Fruit fly (Drosophila melanogaster) whole organism, embryonic: ENCODE measurements around the gene Prx5.

Experiments used
- Atf-2 ChIP-seq: fragments of 200-800 bp; sonication (Bioruptor generic); optimal IDR thresholded peaks from 2 replicates; lab custom pipeline; 2016; ENCODE audit warnings: missing biosample characterization, missing genetic modification characterization
- Bdp1 ChIP-seq: fragments of 200-800 bp; sonication (Bioruptor generic); optimal IDR thresholded peaks from 3 replicates; lab custom pipeline; 2016; ENCODE audit warnings: missing biosample characterization, missing genetic modification characterization
- CG11398 ChIP-seq: fragments of 200-800 bp; sonication (Bioruptor generic); optimal IDR thresholded peaks from 2 replicates; lab custom pipeline; 2016; ENCODE audit warnings: missing biosample characterization, missing genetic modification characterization
- CG12659 ChIP-seq: fragments of 200-800 bp; sonication (Bioruptor generic); optimal IDR thresholded peaks from 3 replicates; lab custom pipeline; 2017; ENCODE audit warnings: mild to moderate bottlenecking, missing biosample characterization, missing genetic modification reagents, missing genetic modification characterization
- CG13424 ChIP-seq: fragments of 200-800 bp; sonication (Bioruptor generic); optimal IDR thresholded peaks from 2 replicates; lab custom pipeline; 2019; ENCODE audit warnings: missing biosample characterization, mild to moderate bottlenecking, missing genetic modification characterization, moderate library complexity
- CG14710 ChIP-seq: fragments of 200-800 bp; sonication (Bioruptor generic); optimal IDR thresholded peaks from 3 replicates; lab custom pipeline; 2019; ENCODE audit warnings: missing biosample characterization, mild to moderate bottlenecking, missing genetic modification characterization, moderate library complexity
- CG15514 ChIP-seq: fragments of 200-800 bp; sonication (Bioruptor generic); optimal IDR thresholded peaks from 3 replicates; lab custom pipeline; 2017; ENCODE audit warnings: missing biosample characterization, missing genetic modification characterization, mild to moderate bottlenecking, moderate library complexity, missing genetic modification reagents
- CG17912 ChIP-seq: fragments of 200-800 bp; sonication (Bioruptor generic); optimal IDR thresholded peaks from 2 replicates; lab custom pipeline; 2018; ENCODE audit warnings: missing biosample characterization, mild to moderate bottlenecking, missing genetic modification characterization
- CG18262 ChIP-seq: fragments of 200-800 bp; optimal IDR thresholded peaks from 3 replicates; lab custom pipeline; 2019; ENCODE audit warnings: missing biosample characterization, mild to moderate bottlenecking, missing genetic modification characterization, moderate library complexity
- CG30431 ChIP-seq: fragments of 200-800 bp; sonication (Bioruptor generic); optimal IDR thresholded peaks from 2 replicates; lab custom pipeline; 2017; ENCODE audit warnings: missing biosample characterization, missing genetic modification characterization
- CG34376 ChIP-seq: fragments of 200-800 bp; sonication (Bioruptor generic); optimal IDR thresholded peaks from 2 replicates; lab custom pipeline; 2018; ENCODE audit warnings: missing biosample characterization, mild to moderate bottlenecking, missing genetic modification characterization
- CG42726 ChIP-seq: fragments of 200-800 bp; sonication (Bioruptor generic); IDR thresholded peaks from 2 replicates; pipeline ENCODE4 v1.3.6; 2022; ENCODE audit warnings: missing biosample characterization, missing genetic modification characterization; ENCODE audit not compliant: partially characterized antibody
- CG4282 ChIP-seq: fragments of 200-800 bp; sonication (Bioruptor generic); optimal IDR thresholded peaks from 2 replicates; lab custom pipeline; 2016; ENCODE audit warnings: missing biosample characterization, missing genetic modification characterization
- CG5180 ChIP-seq: fragments of 200-800 bp; sonication (Bioruptor generic); optimal IDR thresholded peaks from 3 replicates; lab custom pipeline; 2017; ENCODE audit warnings: missing biosample characterization, missing genetic modification characterization, mild to moderate bottlenecking, moderate library complexity, missing genetic modification reagents
- CG5953 ChIP-seq: fragments of 200-800 bp; sonication (Bioruptor generic); IDR thresholded peaks from 2 replicates; pipeline ENCODE4 v1.3.6; 2022; ENCODE audit warnings: missing biosample characterization, missing genetic modification characterization
- CG6765 ChIP-seq: fragments of 200-800 bp; sonication (Bioruptor generic); optimal IDR thresholded peaks from 3 replicates; lab custom pipeline; 2017; ENCODE audit warnings: missing biosample characterization, mild to moderate bottlenecking, missing genetic modification characterization
- CG6791 ChIP-seq: fragments of 200-800 bp; sonication (Bioruptor generic); IDR thresholded peaks from 3 replicates; pipeline ENCODE4 v1.3.6; 2022; ENCODE audit warnings: missing biosample characterization, missing genetic modification characterization; ENCODE audit not compliant: partially characterized antibody
- CG7271 ChIP-seq: fragments of 200-800 bp; sonication (Bioruptor generic); optimal IDR thresholded peaks from 2 replicates; lab custom pipeline; 2018; ENCODE audit warnings: missing biosample characterization, mild to moderate bottlenecking, missing genetic modification characterization, moderate library complexity
- CG7786 ChIP-seq: fragments of 200-800 bp; sonication (Bioruptor generic); optimal IDR thresholded peaks from 2 replicates; lab custom pipeline; 2016; ENCODE audit warnings: missing biosample characterization, missing genetic modification characterization
- CG8359 ChIP-seq: fragments of 200-800 bp; sonication (Bioruptor generic); optimal IDR thresholded peaks from 2 replicates; lab custom pipeline; 2017; ENCODE audit warnings: missing biosample characterization, mild to moderate bottlenecking, missing genetic modification characterization, borderline replicate concordance
- CG9876 ChIP-seq: fragments of 200-800 bp; sonication (Bioruptor generic); optimal IDR thresholded peaks from 2 replicates; lab custom pipeline; 2016; ENCODE audit warnings: missing biosample characterization, missing genetic modification characterization
- CTCF ChIP-seq: fragments of 200-800 bp; sonication (Bioruptor generic); optimal IDR thresholded peaks from 2 replicates; lab custom pipeline; 2017; ENCODE audit warnings: missing biosample characterization, mild to moderate bottlenecking, missing genetic modification characterization, moderate library complexity
- Chrac-16 ChIP-seq: fragments of 200-800 bp; sonication (Bioruptor generic); optimal IDR thresholded peaks from 3 replicates; lab custom pipeline; 2016; ENCODE audit warnings: missing biosample characterization, missing genetic modification characterization
- Dek ChIP-seq: fragments of 200-800 bp; sonication (Bioruptor generic); optimal IDR thresholded peaks from 3 replicates; lab custom pipeline; 2019; ENCODE audit warnings: missing biosample characterization, mild to moderate bottlenecking, missing genetic modification characterization, moderate library complexity
- Dip3 ChIP-seq: fragments of 200-800 bp; sonication (Bioruptor generic); optimal IDR thresholded peaks from 3 replicates; lab custom pipeline; 2016; ENCODE audit warnings: missing biosample characterization, missing genetic modification characterization
- Doc3 ChIP-seq: fragments of 200-800 bp; sonication (Bioruptor generic); IDR thresholded peaks from 3 replicates; pipeline ENCODE4 v1.3.6; 2022; ENCODE audit warnings: missing biosample characterization, missing genetic modification characterization; ENCODE audit not compliant: partially characterized antibody
- Dp ChIP-seq: fragments of 200-800 bp; sonication (Bioruptor generic); optimal IDR thresholded peaks from 2 replicates; lab custom pipeline; 2018; ENCODE audit warnings: missing biosample characterization, mild to moderate bottlenecking, missing genetic modification characterization, moderate library complexity
- Gsc ChIP-seq: fragments of 200-800 bp; sonication (Bioruptor generic); IDR thresholded peaks from 2 replicates; pipeline ENCODE4 v1.3.6; 2022; ENCODE audit warnings: missing biosample characterization, missing genetic modification characterization
- HLH3B ChIP-seq: fragments of 200-800 bp; sonication (Bioruptor generic); IDR thresholded peaks from 2 replicates; pipeline ENCODE4 v1.3.6; 2022; ENCODE audit warnings: missing biosample characterization, missing genetic modification characterization
- HLH54F ChIP-seq: fragments of 200-800 bp; sonication (Bioruptor generic); optimal IDR thresholded peaks from 3 replicates; lab custom pipeline; 2016; ENCODE audit warnings: missing biosample characterization, missing genetic modification characterization
- Hmx ChIP-seq: fragments of 200-800 bp; sonication (Bioruptor generic); optimal IDR thresholded peaks from 2 replicates; lab custom pipeline; 2016; ENCODE audit warnings: missing biosample characterization, missing genetic modification characterization
- NfI ChIP-seq: fragments of 200-800 bp; sonication (Bioruptor generic); optimal IDR thresholded peaks from 3 replicates; lab custom pipeline; 2018; ENCODE audit warnings: missing biosample characterization, mild to moderate bottlenecking, missing genetic modification characterization, moderate library complexity
- Opbp ChIP-seq: fragments of 200-800 bp; sonication (Bioruptor generic); IDR thresholded peaks from 3 replicates; pipeline ENCODE4 v1.3.6; 2022; ENCODE audit warnings: missing biosample characterization, missing genetic modification characterization; ENCODE audit not compliant: partially characterized antibody
- Rfx ChIP-seq: fragments of 200-800 bp; sonication (Bioruptor generic); IDR thresholded peaks from 2 replicates; pipeline ENCODE4 v1.3.6; 2022; ENCODE audit warnings: missing biosample characterization, missing genetic modification characterization
- Sry-δ ChIP-seq: fragments of 200-800 bp; sonication (Bioruptor generic); optimal IDR thresholded peaks from 2 replicates; lab custom pipeline; 2016; ENCODE audit warnings: missing biosample characterization, missing genetic modification characterization
- Ssrp ChIP-seq: fragments of 200-800 bp; sonication (Bioruptor generic); optimal IDR thresholded peaks from 2 replicates; lab custom pipeline; 2018; ENCODE audit warnings: missing biosample characterization, mild to moderate bottlenecking, missing genetic modification characterization, moderate library complexity
- Xbp1 ChIP-seq: fragments of 200-800 bp; sonication (Bioruptor generic); optimal IDR thresholded peaks from 3 replicates; lab custom pipeline; 2016; ENCODE audit warnings: missing biosample characterization, mild to moderate bottlenecking, missing genetic modification characterization
- az2 ChIP-seq: fragments of 200-800 bp; sonication (Bioruptor generic); optimal IDR thresholded peaks from 3 replicates; lab custom pipeline; 2016; ENCODE audit warnings: missing biosample characterization, missing genetic modification characterization
- chif ChIP-seq, 2 experiments: fragments of 200-800 bp; sonication (Bioruptor generic); optimal IDR thresholded peaks; 3 replicates each; lab custom pipeline; 2016; ENCODE audit warnings: missing biosample characterization in 2 of 2, missing genetic modification characterization in 2 of 2
- jigr1 ChIP-seq: fragments of 200-800 bp; sonication (Bioruptor generic); IDR thresholded peaks from 3 replicates; pipeline ENCODE4 v1.3.6; 2022; ENCODE audit warnings: missing biosample characterization, missing genetic modification characterization
- lilli ChIP-seq: fragments of 200-800 bp; sonication (Bioruptor generic); optimal IDR thresholded peaks from 3 replicates; lab custom pipeline; 2016; ENCODE audit warnings: missing biosample characterization, missing genetic modification characterization
- mld ChIP-seq: fragments of 200-800 bp; sonication (Bioruptor generic); IDR thresholded peaks from 3 replicates; pipeline ENCODE4 v1.3.6; 2022; ENCODE audit warnings: missing biosample characterization, missing genetic modification characterization; ENCODE audit not compliant: partially characterized antibody
- pan ChIP-seq, 4 experiments: fragments of >200 bp in 3 of 4; fragments of 200-800 bp in 1 of 4; sonication (Bioruptor generic) in 1 of 4; optimal IDR thresholded peaks in 3 of 4; IDR thresholded peaks in 1 of 4; 2 replicates each; pipeline versions ENCODE4 v1.3.6 to Lab custom; 2017 to 2022; ENCODE audit warnings: missing biosample characterization in 2 of 4, missing genetic modification characterization in 2 of 4, mixed read lengths in 1 of 4
- peb ChIP-seq: fragments of 200-800 bp; sonication (Bioruptor generic); IDR thresholded peaks from 2 replicates; pipeline ENCODE4 v1.3.6; 2022; ENCODE audit warnings: missing biosample characterization, missing genetic modification characterization
- pzg ChIP-seq: fragments of 200-800 bp; sonication (Bioruptor generic); optimal IDR thresholded peaks from 3 replicates; lab custom pipeline; 2018; ENCODE audit warnings: missing biosample characterization, mild to moderate bottlenecking, missing genetic modification characterization, moderate library complexity
- sima ChIP-seq: fragments of 200-800 bp; sonication (Bioruptor generic); optimal IDR thresholded peaks from 2 replicates; lab custom pipeline; 2016; ENCODE audit warnings: missing biosample characterization, missing genetic modification characterization
- sna ChIP-seq: fragments of 200-800 bp; sonication (Bioruptor generic); IDR thresholded peaks from 2 replicates; pipeline ENCODE4 v1.3.6; 2022; ENCODE audit warnings: missing biosample characterization, missing genetic modification characterization; ENCODE audit not compliant: partially characterized antibody
- stwl ChIP-seq: fragments of 200-800 bp; sonication (Bioruptor generic); optimal IDR thresholded peaks from 3 replicates; lab custom pipeline; 2018; ENCODE audit warnings: missing biosample characterization, mild to moderate bottlenecking, missing genetic modification characterization, moderate library complexity
- vfl ChIP-seq: fragments of 200-800 bp; sonication (Bioruptor generic); optimal IDR thresholded peaks from 2 replicates; lab custom pipeline; 2016; ENCODE audit warnings: missing biosample characterization, missing genetic modification characterization
- vnd ChIP-seq: fragments of 200-800 bp; sonication (Bioruptor generic); IDR thresholded peaks from 3 replicates; pipeline ENCODE4 v1.3.6; 2022; ENCODE audit warnings: missing biosample characterization, missing genetic modification characterization; ENCODE audit not compliant: partially characterized antibody

The Prx5 gene

dm6 chr3R:18215300-18215699 lies 48.2 kb upstream of the Prx5 start (continued):
- TF ChIP-seq jigr1 (GFP tag; lab: Robert Waterston, UW): no peak
- TF ChIP-seq CG4282: peak; percentile 35
- no peak for TF ChIP-seq CG5953 (GFP tag; lab: Robert Waterston, UW)
- peak; percentile 55 for TF ChIP-seq pzg (GFP tag; lab: Kevin White, UChicago)
- peak; percentile 23 for TF ChIP-seq Dek (tag; lab: Kevin White, UChicago)
- peak; percentile 54 for TF ChIP-seq HLH54F (GFP tag; lab: Kevin White, UChicago)
- TF ChIP-seq vnd: peak; percentile 53; the same call in 2 of the 3 replicates
- TF ChIP-seq mld (GFP tag; lab: Robert Waterston, UW): no peak
- no peak for TF ChIP-seq CG6765
- TF ChIP-seq Dp (GFP tag; lab: Kevin White, UChicago): peak; percentile 48
- TF ChIP-seq CG13424: peak; percentile 32
- peak; percentile 68 for TF ChIP-seq lilli
- no peak for TF ChIP-seq CTCF (GFP tag; lab: Kevin White, UChicago)
- TF ChIP-seq Sry-δ (GFP tag; lab: Kevin White, UChicago): peak; percentile 74
- TF ChIP-seq CG5180: no peak
- no peak for TF ChIP-seq CG7271 (tag; lab: Kevin White, UChicago)
- no peak for TF ChIP-seq CG11398 (GFP tag; lab: Kevin White, UChicago)
- no peak for TF ChIP-seq CG34376 (GFP tag; lab: Kevin White, UChicago)
- TF ChIP-seq vfl (GFP tag; lab: Kevin White, UChicago): peak; percentile 15
- peak; percentile 40 for TF ChIP-seq Atf-2
- peak; percentile 57 for TF ChIP-seq Xbp1
- peak; percentile 86 for TF ChIP-seq sna (GFP tag; lab: Robert Waterston, UW)
- TF ChIP-seq HLH3B (GFP tag; lab: Robert Waterston, UW): no peak
- no peak for TF ChIP-seq CG8359 (GFP tag; lab: Kevin White, UChicago)
- TF ChIP-seq CG42726 (GFP tag; lab: Robert Waterston, UW): 0 out of 2 replicates have a peak, but pooled peaks have one; percentile 44
- TF ChIP-seq CG14710 (tag; lab: Kevin White, UChicago): no peak
- TF ChIP-seq CG18262: no peak
- peak; percentile 69 for TF ChIP-seq CG15514
- peak; percentile 39 for TF ChIP-seq CG12659 (GFP tag; lab: Kevin White, UChicago)
- peak; percentile 42 for TF ChIP-seq CG7786 (GFP tag; lab: Kevin White, UChicago)
- peak in 1 of 2 experiments; percentile 19 for TF ChIP-seq chif (GFP tag; optimal IDR thresholded peaks at IDR 0.05; lab: Kevin White, UChicago)
- peak; percentile 48 for TF ChIP-seq Chrac-16 (GFP tag; lab: Kevin White, UChicago)
- TF ChIP-seq sima (GFP tag; lab: Kevin White, UChicago): no peak
- peak; percentile 54 for TF ChIP-seq Rfx (GFP tag; lab: Robert Waterston, UW)
- peak; percentile 26 for TF ChIP-seq CG9876 (GFP tag; lab: Kevin White, UChicago)
- TF ChIP-seq Dip3 (GFP tag; lab: Kevin White, UChicago): peak; percentile 40
- TF ChIP-seq stwl: peak; percentile 67
- no peak for TF ChIP-seq CG30431 (GFP tag; lab: Kevin White, UChicago)
- TF ChIP-seq NfI: peak; percentile 13
- TF ChIP-seq CG6791 (GFP tag; lab: Robert Waterston, UW): peak; percentile 67
- TF ChIP-seq pan (optimal IDR thresholded peaks at IDR 0.05; lab: Kevin White, UChicago): no peak
- TF ChIP-seq pan (GFP tag; optimal IDR thresholded peaks at IDR 0.05 in 1 of 2, IDR thresholded peaks at IDR 0.05 in 1 of 2): no peak
- TF ChIP-seq Opbp: peak; percentile 52; the same call in 2 of the 3 replicates
- no peak for TF ChIP-seq Bdp1 (GFP tag; lab: Kevin White, UChicago)
- TF ChIP-seq Doc3 (GFP tag; lab: Robert Waterston, UW): peak; percentile 88
- TF ChIP-seq az2 (GFP tag; lab: Kevin White, UChicago): peak; percentile 35
- TF ChIP-seq CG17912 (GFP tag; lab: Kevin White, UChicago): no peak
- TF ChIP-seq peb (GFP tag; lab: Robert Waterston, UW): no peak
- TF ChIP-seq Gsc (GFP tag; lab: Robert Waterston, UW): no peak
- no peak for TF ChIP-seq Hmx (GFP tag; lab: Kevin White, UChicago)
- TF ChIP-seq Ssrp (tag; lab: Kevin White, UChicago): peak; percentile 4
